Fruit fly (Drosophila melanogaster): Measurements from ENCODE around the gene Atg2.

Gene Atg2

dm6 chr3L:2766269-2767088 is 7.7 kb upstream of the Atg2 start, which contains the start of the genes Mrtf and Non2 (continued):
- TF ChIP-seq CG15336 (GFP tag; IDR thresholded peaks at IDR 0.05) (no peak), net (GFP tag; optimal IDR thresholded peaks at IDR 0.05) (peak; percentile 47), CG11902 (GFP tag; optimal IDR thresholded peaks at IDR 0.05) (peak; percentile 28), CG1621 (tag; optimal IDR thresholded peaks at IDR 0.05) (peak; percentile 33), cyc (GFP tag; optimal IDR thresholded peaks at IDR 0.05) (peak; percentile 49), fd85E (GFP tag; optimal IDR thresholded peaks at IDR 0.05) (no peak), CG8119 (GFP tag; IDR thresholded peaks at IDR 0.05) (0 out of 3 replicates have a peak, but pooled peaks have one; percentile 33), CG4318 (GFP tag; optimal IDR thresholded peaks at IDR 0.05) (peak; percentile 20), fd59A (GFP tag; optimal IDR thresholded peaks at IDR 0.05) (peak; percentile 19), CG6792 (GFP tag; optimal IDR thresholded peaks at IDR 0.05) (peak; percentile 53), CG6276 (GFP tag; optimal IDR thresholded peaks at IDR 0.05) (no peak), svp (GFP tag) (peak; percentile 85), Hr4 (GFP tag; optimal IDR thresholded peaks at IDR 0.05) (peak; percentile 73), eg (GFP tag; IDR thresholded peaks at IDR 0.05) (peak; percentile 56), CG6163 (GFP tag; IDR thresholded peaks at IDR 0.05) (peak; percentile 57; the same call in 1 of the 3 replicates), fkh (GFP tag; optimal IDR thresholded peaks at IDR 0.05) (peak; percentile 77), esn (GFP tag; optimal IDR thresholded peaks at IDR 0.05) (peak; percentile 75), Hr38 (GFP tag; optimal IDR thresholded peaks at IDR 0.05) (no peak), CG8319 (GFP tag; optimal IDR thresholded peaks at IDR 0.05) (peak; percentile 20), Lpt (GFP tag; optimal IDR thresholded peaks at IDR 0.05) (no peak), CG7368 (GFP tag; optimal IDR thresholded peaks at IDR 0.05) (peak; percentile 10), dac (GFP tag; optimal IDR thresholded peaks at IDR 0.05) (peak; percentile 22), salr (GFP tag; optimal IDR thresholded peaks at IDR 0.05) (peak in 1 of 2 experiments; percentile 57), CG10669 (GFP tag; optimal IDR thresholded peaks at IDR 0.05) (peak; percentile 20), OdsH (GFP tag; optimal IDR thresholded peaks at IDR 0.05) (peak; percentile 67), pdm3 (GFP tag; optimal IDR thresholded peaks at IDR 0.05) (peak; percentile 74)

dm6 chr3L:2772045-2772444 is 2.1 kb upstream of the Atg2 start, which contains the start of gene AhcyL1:
Gene AhcyL1 (minus strand): TSS chr3L:2772325.
- no peak for TF ChIP-seq CG10669 (GFP tag; optimal IDR thresholded peaks at IDR 0.05)
- peak; percentile 36 for TF ChIP-seq CG1621 (tag; optimal IDR thresholded peaks at IDR 0.05)
- no peak for TF ChIP-seq CG6792 (GFP tag; optimal IDR thresholded peaks at IDR 0.05)
- peak; percentile 94 for TF ChIP-seq svp (GFP tag)
- TF ChIP-seq dsx (GFP tag; optimal IDR thresholded peaks at IDR 0.05; ENCODE audit: poor library complexity, severe bottlenecking): peak; percentile 21
- TF ChIP-seq CG3919 (GFP tag; optimal IDR thresholded peaks at IDR 0.05): peak; percentile 25
- TF ChIP-seq OdsH (GFP tag; optimal IDR thresholded peaks at IDR 0.05): no peak
- no peak for TF ChIP-seq esn (GFP tag; optimal IDR thresholded peaks at IDR 0.05)
- TF ChIP-seq CG15336 (GFP tag; IDR thresholded peaks at IDR 0.05): peak; percentile 19; the same call in 1 of the 2 replicates
- no peak for TF ChIP-seq Hr4 (GFP tag; optimal IDR thresholded peaks at IDR 0.05)
- TF ChIP-seq CG34406 (GFP tag; optimal IDR thresholded peaks at IDR 0.05): no peak
- no peak for TF ChIP-seq fkh (GFP tag; optimal IDR thresholded peaks at IDR 0.05)
- no peak for TF ChIP-seq CG16779 (tag; optimal IDR thresholded peaks at IDR 0.05)
- TF ChIP-seq Sox14 (GFP tag; optimal IDR thresholded peaks at IDR 0.05): peak; percentile 71
- no peak for TF ChIP-seq Eip75B (GFP tag; optimal IDR thresholded peaks at IDR 0.05)
- no peak for TF ChIP-seq Ets96B (tag; optimal IDR thresholded peaks at IDR 0.05)
- no peak for TF ChIP-seq topi (GFP tag; optimal IDR thresholded peaks at IDR 0.05)
- peak; percentile 12 to 55 for TF ChIP-seq ss (GFP tag; optimal IDR thresholded peaks at IDR 0.05)
- TF ChIP-seq CG6854 (GFP tag; optimal IDR thresholded peaks at IDR 0.05): peak; percentile 32

- peak; percentile 23 for TF ChIP-seq fkh (GFP tag; optimal IDR thresholded peaks at IDR 0.05)
- TF ChIP-seq Eip75B (GFP tag; optimal IDR thresholded peaks at IDR 0.05): no peak
- TF ChIP-seq CG11762 (GFP tag; optimal IDR thresholded peaks at IDR 0.05; ENCODE audit: insufficient read depth): no peak
- no peak for TF ChIP-seq Met (GFP tag; optimal IDR thresholded peaks at IDR 0.05)
- TF ChIP-seq salr (GFP tag; optimal IDR thresholded peaks at IDR 0.05): no peak
Observed at dm6 chr3L:2780711-2781110, 6.6 kb downstream of the Atg2 start, which contains the start of gene mRpS35. Gene mRpS35 (plus strand): TSS chr3L:2780899.
